ENCODE assay signal across 4 fruit fly cellular contexts in genomic region chrX:7930236-7931027, dm6.
A peak's percentile ranks its signal among the peaks of the same experiment; 100 is the strongest.
TF ChIP-seq lines count a peak whose summit lies in the region.

No protein-coding gene starts in this region.

TF ChIP-seq in whole organism, adult, 20 proteins besides CTCF, POLR2A, EP300 and RAD21 (continued from another document):
- TF ChIP-seq CG12768 (GFP tag; optimal IDR thresholded peaks at IDR 0.05; lab: Kevin White, UChicago) (peak; percentile 6), CG14711 (tag; optimal IDR thresholded peaks at IDR 0.05; lab: Kevin White, UChicago) (no peak)

TF ChIP-seq in whole organism, embryonic, 481 proteins besides CTCF, POLR2A, EP300 and RAD21 (continued from another document):
- peak in 1 of 2 experiments; percentile 9 for TF ChIP-seq bsh (GFP tag; optimal IDR thresholded peaks at IDR 0.05; lab: Kevin White, UChicago)
- TF ChIP-seq org-1 (GFP tag; optimal IDR thresholded peaks at IDR 0.05; lab: Kevin White, UChicago), result no peak
- TF ChIP-seq Max (GFP tag; optimal IDR thresholded peaks at IDR 0.05; lab: Kevin White, UChicago), result no peak
- TF ChIP-seq Stat92E (GFP tag; optimal IDR thresholded peaks at IDR 0.05; lab: Kevin White, UChicago), result peak in 1 of 3 experiments; percentile 13
- no peak for TF ChIP-seq Elba2 (GFP tag; optimal IDR thresholded peaks at IDR 0.05; lab: Kevin White, UChicago)
- TF ChIP-seq gsb (GFP tag; IDR thresholded peaks at IDR 0.05; lab: Robert Waterston, UW), result no peak
- no peak for TF ChIP-seq ato (GFP tag; IDR thresholded peaks at IDR 0.05; lab: Robert Waterston, UW; ENCODE audit: partially characterized antibody)
- TF ChIP-seq lov (optimal IDR thresholded peaks at IDR 0.05; lab: Kevin White, UChicago), result no peak
- TF ChIP-seq lov (GFP tag; IDR thresholded peaks at IDR 0.05; lab: Robert Waterston, UW), result no peak
- TF ChIP-seq MTF-1 (GFP tag; optimal IDR thresholded peaks at IDR 0.05; lab: Kevin White, UChicago; ENCODE audit: borderline replicate concordance), result peak; percentile 87
- TF ChIP-seq NC2α (GFP tag; optimal IDR thresholded peaks at IDR 0.05; lab: Kevin White, UChicago), result no peak
- TF ChIP-seq CG34224 (GFP tag; IDR thresholded peaks at IDR 0.05; lab: Robert Waterston, UW; ENCODE audit: partially characterized antibody), result 0 out of 3 replicates have a peak, but pooled peaks have one; percentile 15
- TF ChIP-seq Atf-2 (GFP tag; optimal IDR thresholded peaks at IDR 0.05; lab: Kevin White, UChicago), result no peak
- no peak for TF ChIP-seq CG8765 (GFP tag; IDR thresholded peaks at IDR 0.05; lab: Robert Waterston, UW)
- TF ChIP-seq CG11085 (GFP tag; IDR thresholded peaks at IDR 0.05; lab: Robert Waterston, UW), result no peak
- TF ChIP-seq nom (GFP tag; optimal IDR thresholded peaks at IDR 0.05; lab: Kevin White, UChicago), result peak; percentile 76
- TF ChIP-seq CG7271 (tag; optimal IDR thresholded peaks at IDR 0.05; lab: Kevin White, UChicago), result no peak
- TF ChIP-seq CG18011 (GFP tag; optimal IDR thresholded peaks at IDR 0.05; lab: Kevin White, UChicago), result no peak
- peak; percentile 1 for TF ChIP-seq nerfin-1 (tag; optimal IDR thresholded peaks at IDR 0.05; lab: Kevin White, UChicago)
- TF ChIP-seq Trl (optimal IDR thresholded peaks at IDR 0.05; lab: Kevin White, UChicago), result peak in 1 of 2 experiments; percentile 91
- TF ChIP-seq Trl (GFP tag; optimal IDR thresholded peaks at IDR 0.05; lab: Kevin White, UChicago), result no peak
- peak; percentile 65 for TF ChIP-seq Med (GFP tag; lab: Kevin White, UChicago)

TF ChIP-seq in whole organism, prepupa, 60 proteins besides CTCF, POLR2A, EP300 and RAD21 (continued from another document):
- peak; percentile 61 for TF ChIP-seq CG6854 (GFP tag; optimal IDR thresholded peaks at IDR 0.05; lab: Kevin White, UChicago)
- peak; percentile 45 for TF ChIP-seq CG6808 (GFP tag; optimal IDR thresholded peaks at IDR 0.05; lab: Kevin White, UChicago)
- TF ChIP-seq Sox15 (GFP tag; optimal IDR thresholded peaks at IDR 0.05; lab: Kevin White, UChicago), result no peak
- peak; percentile 70 for TF ChIP-seq svp (GFP tag; lab: Kevin White, UChicago)

TF ChIP-seq in whole organism, pupa, 21 proteins besides CTCF, POLR2A, EP300 and RAD21 (continued from another document):
- no peak for TF ChIP-seq CG34367 (tag; optimal IDR thresholded peaks at IDR 0.05; lab: Kevin White, UChicago)
